Fruit fly (Drosophila melanogaster): ENCODE results near the gene CG42675.
A peak's percentile ranks its signal among the peaks of the same experiment; 100 is the strongest.

Gene CG42675

dm6 chr3R:5789025-5789953 is 24.1 kb upstream of the CG42675 start, which contains the start of the genes Hat1 and Rpn5:
TSS of gene Hat1 (minus strand) at chr3R:5789384.
TSS of gene Rpn5 (plus strand) at chr3R:5789493.
- peak; percentile 54 for TF ChIP-seq CG9948 (tag; optimal IDR thresholded peaks at IDR 0.05)
- TF ChIP-seq CG34367 (tag; optimal IDR thresholded peaks at IDR 0.05), result peak; percentile 49
- TF ChIP-seq Ets98B (GFP tag; IDR thresholded peaks at IDR 0.05), result peak; percentile 56; the same call in 1 of the 2 replicates
- TF ChIP-seq CG10348 (GFP tag; IDR thresholded peaks at IDR 0.05), result no peak
- TF ChIP-seq Pif1A (GFP tag; optimal IDR thresholded peaks at IDR 0.05), result peak; percentile 79
- no peak for TF ChIP-seq CG13204 (GFP tag; optimal IDR thresholded peaks at IDR 0.05)
- peak; percentile 71 for TF ChIP-seq CG14655 (GFP tag; optimal IDR thresholded peaks at IDR 0.05)
- TF ChIP-seq CG17806 (tag; optimal IDR thresholded peaks at IDR 0.05), result peak; percentile 41
- TF ChIP-seq Snoo (tag; optimal IDR thresholded peaks at IDR 0.05), result peak; percentile 70
- TF ChIP-seq CG4496 (GFP tag; IDR thresholded peaks at IDR 0.05), result peak; percentile 68
- no peak for TF ChIP-seq CG32121 (GFP tag; IDR thresholded peaks at IDR 0.05)
- TF ChIP-seq CG15710 (tag; optimal IDR thresholded peaks at IDR 0.05), result peak; percentile 66
- no peak for TF ChIP-seq D1 (tag; optimal IDR thresholded peaks at IDR 0.05)
- TF ChIP-seq EcR (GFP tag; optimal IDR thresholded peaks at IDR 0.05), result no peak
- no peak for TF ChIP-seq CG12605 (GFP tag; IDR thresholded peaks at IDR 0.05)
- no peak; the same call in 1 of the 2 replicates for TF ChIP-seq rn (GFP tag; IDR thresholded peaks at IDR 0.05)
- TF ChIP-seq fd96Ca (GFP tag; IDR thresholded peaks at IDR 0.05), result peak; percentile 64; the same call in 2 of the 3 replicates
- peak; percentile 63 for TF ChIP-seq Pif1B (GFP tag; optimal IDR thresholded peaks at IDR 0.05)
- peak; percentile 3 for TF ChIP-seq gl (tag; optimal IDR thresholded peaks at IDR 0.05)
- peak; percentile 71 for TF ChIP-seq CG8159 (tag; optimal IDR thresholded peaks at IDR 0.05)
- TF ChIP-seq CG8301 (tag; optimal IDR thresholded peaks at IDR 0.05), result peak; percentile 61

DNA sequence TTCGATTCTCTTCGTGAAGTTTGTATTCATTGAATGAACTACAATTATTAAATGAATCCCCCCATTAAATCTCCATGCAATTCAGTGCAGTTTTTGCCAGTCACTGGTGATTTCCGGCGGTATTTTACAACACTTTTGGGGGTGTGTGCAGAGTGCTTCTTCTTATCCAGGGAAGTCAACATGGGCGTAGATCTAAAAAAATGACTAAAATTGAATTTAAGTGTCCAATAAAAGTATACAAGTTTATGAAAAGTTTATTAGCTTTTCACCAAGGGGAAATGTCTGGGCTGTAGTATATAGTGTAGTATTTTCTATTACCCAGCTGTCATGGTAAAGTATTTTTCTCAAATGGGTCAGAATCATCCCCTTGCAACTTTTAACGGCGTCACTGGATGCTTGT is 21.9 kb upstream of the CG42675 start, which contains the start of gene Hpf1:
Hpf1 (plus strand) TSS at position 383 of the 400 bp plus-strand sequence.
- TF ChIP-seq fd96Ca (GFP tag; IDR thresholded peaks at IDR 0.05) (peak; percentile 99), CG32121 (GFP tag; IDR thresholded peaks at IDR 0.05) (peak; percentile 99), CG4496 (GFP tag; IDR thresholded peaks at IDR 0.05) (peak; percentile 99), CG9948 (tag; optimal IDR thresholded peaks at IDR 0.05) (peak; percentile 99), Ets98B (GFP tag; IDR thresholded peaks at IDR 0.05) (peak; percentile 98), CG12605 (GFP tag; IDR thresholded peaks at IDR 0.05) (peak; percentile 98), EcR (GFP tag; optimal IDR thresholded peaks at IDR 0.05) (peak; percentile 63), rn (GFP tag; IDR thresholded peaks at IDR 0.05) (peak; percentile 96), CG34367 (tag; optimal IDR thresholded peaks at IDR 0.05) (peak; percentile 99), CG8159 (tag; optimal IDR thresholded peaks at IDR 0.05) (peak; percentile 99), CG14655 (GFP tag; optimal IDR thresholded peaks at IDR 0.05) (peak; percentile 99), gl (tag; optimal IDR thresholded peaks at IDR 0.05) (peak; percentile 98), CG8301 (tag; optimal IDR thresholded peaks at IDR 0.05) (peak; percentile 99), D1 (tag; optimal IDR thresholded peaks at IDR 0.05) (no peak), Pif1A (GFP tag; optimal IDR thresholded peaks at IDR 0.05) (peak; percentile 99), Pif1B (GFP tag; optimal IDR thresholded peaks at IDR 0.05) (peak; percentile 99), Snoo (tag; optimal IDR thresholded peaks at IDR 0.05) (peak; percentile 99), CG10348 (GFP tag; IDR thresholded peaks at IDR 0.05) (peak; percentile 97), CG17806 (tag; optimal IDR thresholded peaks at IDR 0.05) (peak; percentile 99), CG13204 (GFP tag; optimal IDR thresholded peaks at IDR 0.05) (peak; percentile 92), CG15710 (tag; optimal IDR thresholded peaks at IDR 0.05) (peak; percentile 99)

DNA sequence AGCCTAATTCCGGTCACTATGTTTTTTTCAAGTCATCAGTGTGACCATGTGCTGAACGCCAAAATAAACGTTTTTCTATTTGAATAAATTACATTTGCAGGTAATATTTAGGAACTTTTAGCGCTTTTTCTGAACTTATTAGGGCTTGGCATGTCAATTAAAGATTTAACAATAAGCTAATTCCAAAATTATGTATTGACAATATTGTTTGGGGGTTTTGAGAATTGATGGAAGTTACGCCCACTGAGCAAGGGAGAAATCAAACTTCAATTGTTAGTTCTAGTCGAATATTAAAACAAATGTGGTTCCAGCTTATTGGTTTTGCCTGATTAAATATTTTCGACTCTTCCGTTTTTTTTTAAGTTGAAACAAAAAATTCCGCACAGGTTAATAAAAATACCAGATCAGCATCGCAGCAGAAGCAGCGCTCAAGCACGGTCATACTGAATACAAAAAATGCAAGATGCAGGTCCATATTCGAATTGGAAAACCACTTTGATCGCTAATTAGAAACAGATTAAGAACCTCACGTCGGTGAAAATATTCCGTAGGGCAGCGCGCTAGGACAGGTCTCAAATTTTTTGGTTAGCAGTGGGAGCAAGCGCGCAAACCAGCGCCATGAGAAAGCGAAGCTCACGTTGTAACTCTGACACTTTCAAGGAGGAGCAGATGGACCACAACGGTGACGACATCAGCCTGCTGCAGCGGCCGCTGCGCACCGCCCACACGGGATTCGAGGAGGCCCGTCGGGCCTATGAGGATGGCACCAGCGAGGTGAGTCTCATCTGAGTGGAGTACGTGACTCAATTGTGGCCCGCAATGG is 18.9 kb upstream of the CG42675 start, which contains the start of the genes PSMG1 and CG10979:
PSMG1 (minus strand) TSS at position 51 of the 823 bp plus-strand sequence.
CG10979 (plus strand) TSS at position 439 of the 823 bp plus-strand sequence.
- TF ChIP-seq CG15710 (tag; optimal IDR thresholded peaks at IDR 0.05), result no peak
- no peak for TF ChIP-seq CG4496 (GFP tag; IDR thresholded peaks at IDR 0.05)
- no peak for TF ChIP-seq CG8301 (tag; optimal IDR thresholded peaks at IDR 0.05)
- no peak for TF ChIP-seq Pif1A (GFP tag; optimal IDR thresholded peaks at IDR 0.05)
- TF ChIP-seq Ets98B (GFP tag; IDR thresholded peaks at IDR 0.05), result no peak
- no peak for TF ChIP-seq CG8159 (tag; optimal IDR thresholded peaks at IDR 0.05)
- TF ChIP-seq fd96Ca (GFP tag; IDR thresholded peaks at IDR 0.05), result no peak
- TF ChIP-seq CG17806 (tag; optimal IDR thresholded peaks at IDR 0.05), result no peak
- no peak for TF ChIP-seq CG12605 (GFP tag; IDR thresholded peaks at IDR 0.05)

- TF ChIP-seq CG8159 (tag; optimal IDR thresholded peaks at IDR 0.05), result no peak
- no peak for TF ChIP-seq CG34367 (tag; optimal IDR thresholded peaks at IDR 0.05)
- no peak for TF ChIP-seq CG15710 (tag; optimal IDR thresholded peaks at IDR 0.05)
- no peak for TF ChIP-seq CG12605 (GFP tag; IDR thresholded peaks at IDR 0.05)
- no peak for TF ChIP-seq CG13204 (GFP tag; optimal IDR thresholded peaks at IDR 0.05)
- TF ChIP-seq gl (tag; optimal IDR thresholded peaks at IDR 0.05), result no peak
- TF ChIP-seq EcR (GFP tag; optimal IDR thresholded peaks at IDR 0.05), result no peak
- no peak for TF ChIP-seq CG9948 (tag; optimal IDR thresholded peaks at IDR 0.05)
- TF ChIP-seq CG10348 (GFP tag; IDR thresholded peaks at IDR 0.05), result no peak
- no peak for TF ChIP-seq CG8301 (tag; optimal IDR thresholded peaks at IDR 0.05)
- no peak for TF ChIP-seq fd96Ca (GFP tag; IDR thresholded peaks at IDR 0.05)
- no peak for TF ChIP-seq CG32121 (GFP tag; IDR thresholded peaks at IDR 0.05)
- TF ChIP-seq CG4496 (GFP tag; IDR thresholded peaks at IDR 0.05), result no peak
These were observed 15.7 kb upstream of the CG42675 start for dm6 chr3R:5797709-5798108.
